Worm (Caenorhabditis elegans): ENCODE measurements around the gene mma-1.
A peak's percentile ranks its signal among the peaks of the same experiment; 100 is the strongest.

The mma-1 gene

DNA sequence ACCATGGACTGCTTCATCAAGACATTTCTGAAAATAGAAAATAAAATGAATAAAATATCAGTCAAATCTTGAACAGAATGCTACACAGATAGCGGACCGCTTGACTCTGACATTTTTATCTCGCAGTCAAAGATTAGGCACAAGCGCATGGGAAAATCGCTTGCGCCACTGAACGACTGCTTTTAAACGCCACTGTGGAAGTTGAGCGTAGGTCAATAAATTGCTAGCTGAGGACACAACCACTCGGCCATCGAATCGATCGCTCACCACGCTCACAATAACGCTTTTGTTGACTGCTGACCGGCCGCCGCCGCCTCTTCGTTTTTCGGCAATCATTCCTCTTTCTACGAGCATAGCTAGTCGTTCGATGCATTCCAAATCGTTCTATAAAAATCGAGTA lies 699 bp upstream of the mma-1 start (continued):
- TF ChIP-seq hlh-11 (tag; optimal IDR thresholded peaks at IDR 0.05) (peak; percentile 47), nhr-42 (GFP tag; IDR thresholded peaks at IDR 0.05) (no peak), lin-38 (GFP tag; IDR thresholded peaks at IDR 0.05) (peak; percentile 65), attf-4 (tag; optimal IDR thresholded peaks at IDR 0.05) (no peak), Y105C5A.15 (GFP tag; IDR thresholded peaks at IDR 0.05) (no peak), daf-8 (GFP tag; IDR thresholded peaks at IDR 0.05) (no peak), mep-1 (tag; optimal IDR thresholded peaks at IDR 0.05) (peak; percentile 49), lin-29 (GFP tag; IDR thresholded peaks at IDR 0.05) (no peak), nhr-237 (tag; optimal IDR thresholded peaks at IDR 0.05) (no peak), mxl-3 (GFP tag; optimal IDR thresholded peaks at IDR 0.05) (peak; percentile 50), fos-1 (tag; optimal IDR thresholded peaks at IDR 0.05) (no peak), ceh-44 (GFP tag; IDR thresholded peaks at IDR 0.05) (no peak), T20F7.1 (GFP tag; optimal IDR thresholded peaks at IDR 0.05) (peak; percentile 9), nhr-77 (tag; optimal IDR thresholded peaks at IDR 0.05) (no peak), dmd-9 (GFP tag; IDR thresholded peaks at IDR 0.05) (0 out of 2 replicates have a peak, but pooled peaks have one; percentile 9), madf-9 (GFP tag; conservative IDR thresholded peaks at IDR 0.05) (peak; percentile 53; the same call in 1 of the 2 replicates), hlh-30 (tag; optimal IDR thresholded peaks at IDR 0.05; ENCODE audit: insufficient read depth) (no peak), ztf-7 (tag; optimal IDR thresholded peaks at IDR 0.05) (no peak), tra-1 (GFP tag; IDR thresholded peaks at IDR 0.05) (0 out of 2 replicates have a peak, but pooled peaks have one; percentile 9), dve-1 (tag; optimal IDR thresholded peaks at IDR 0.05; ENCODE audit: insufficient read depth) (no peak), zip-2 (tag; optimal IDR thresholded peaks at IDR 0.05) (peak; percentile 54), zfp-2 (tag; optimal IDR thresholded peaks at IDR 0.05) (no peak), egl-43 (GFP tag; IDR thresholded peaks at IDR 0.05) (peak; percentile 86), ctbp-1 (GFP tag; IDR thresholded peaks at IDR 0.05) (0 out of 2 replicates have a peak, but pooled peaks have one; percentile 46), Y75B8A.6 (GFP tag; IDR thresholded peaks at IDR 0.05) (peak; percentile 60; the same call in 1 of the 2 replicates), nhr-25 (tag; optimal IDR thresholded peaks at IDR 0.05; ENCODE audit: borderline replicate concordance, insufficient read depth) (peak; percentile 38), spr-3 (GFP tag; optimal IDR thresholded peaks at IDR 0.05) (peak; percentile 17), nhr-76 (tag; optimal IDR thresholded peaks at IDR 0.05) (no peak), ceh-62 (tag; optimal IDR thresholded peaks at IDR 0.05) (no peak), F49E8.2 (tag; optimal IDR thresholded peaks at IDR 0.05; ENCODE audit: borderline replicate concordance) (peak; percentile 53), T26A8.4 (GFP tag; IDR thresholded peaks at IDR 0.05) (peak; percentile 67; the same call in 1 of the 2 replicates), jun-1 (tag; optimal IDR thresholded peaks at IDR 0.05) (no peak), R02D3.7 (tag; optimal IDR thresholded peaks at IDR 0.05) (no peak), gei-8 (GFP tag; optimal IDR thresholded peaks at IDR 0.05) (peak; percentile 33), ceh-20 (GFP tag; IDR thresholded peaks at IDR 0.05) (0 out of 2 replicates have a peak, but pooled peaks have one; percentile 22), cey-2 (tag; optimal IDR thresholded peaks at IDR 0.05; ENCODE audit: borderline replicate concordance, insufficient read depth) (no peak)

- TF ChIP-seq Y48G9A.11 (GFP tag; IDR thresholded peaks at IDR 0.05) (no peak), nhr-6 (tag; optimal IDR thresholded peaks at IDR 0.05) (no peak), F26F4.8 (GFP tag; conservative IDR thresholded peaks at IDR 0.05) (no peak), spr-1 (tag; optimal IDR thresholded peaks at IDR 0.05) (no peak), ceh-32 (tag; optimal IDR thresholded peaks at IDR 0.05; ENCODE audit: poor library complexity) (no peak), mdt-29 (GFP tag; IDR thresholded peaks at IDR 0.05) (no peak), daf-16 (GFP tag; optimal IDR thresholded peaks at IDR 0.05) (no peak), daf-16 (tag; optimal IDR thresholded peaks at IDR 0.05) (no peak), php-3 (GFP tag; IDR thresholded peaks at IDR 0.05) (no peak), skn-1 (tag; optimal IDR thresholded peaks at IDR 0.05) (no peak), ceh-28 (tag; optimal IDR thresholded peaks at IDR 0.05) (no peak), nhr-41 (GFP tag; IDR thresholded peaks at IDR 0.05) (no peak), aly-2 (tag; optimal IDR thresholded peaks at IDR 0.05) (no peak), Y105C5A.15 (GFP tag; IDR thresholded peaks at IDR 0.05) (no peak), ctbp-1 (GFP tag; IDR thresholded peaks at IDR 0.05) (no peak), lin-1 (GFP tag; IDR thresholded peaks at IDR 0.05) (no peak), pqm-1 (tag; optimal IDR thresholded peaks at IDR 0.05) (no peak), F49E8.2 (tag; optimal IDR thresholded peaks at IDR 0.05; ENCODE audit: borderline replicate concordance) (no peak)
These were observed 3.7 kb downstream of the mma-1 start, which contains the start of gene C14C10.2 for ce11 chrV:12592379-12592778. Gene C14C10.2 (minus strand): TSS chrV:12592479.

Data from whole organism, L4 larva.